Fruit fly (Drosophila melanogaster) whole organism, embryonic: ENCODE data around the gene CG1103.

Source experiments
- B-H2 ChIP-seq: fragments of 200-800 bp; sonication (Bioruptor generic); optimal IDR thresholded peaks from 2 replicates; lab custom pipeline; 2018; ENCODE audit warnings: missing biosample characterization, mild to moderate bottlenecking, missing genetic modification characterization
- CG10209 ChIP-seq: fragments of 200-800 bp; sonication (Bioruptor generic); optimal IDR thresholded peaks from 3 replicates; lab custom pipeline; 2017; ENCODE audit warnings: missing biosample characterization, mild to moderate bottlenecking, missing genetic modification characterization, missing genetic modification reagents
- CG1024 ChIP-seq: fragments of 200-800 bp; sonication (Bioruptor generic); IDR thresholded peaks from 2 replicates; pipeline ENCODE4 v1.3.6; 2022; ENCODE audit warnings: missing biosample characterization, missing genetic modification characterization
- CG10959 ChIP-seq: fragments of 200-800 bp; sonication (Bioruptor generic); IDR thresholded peaks from 2 replicates; pipeline ENCODE4 v1.3.6; 2022; ENCODE audit warnings: missing biosample characterization, missing genetic modification characterization
- CG11093 ChIP-seq: fragments of 200-800 bp; sonication (Bioruptor generic); IDR thresholded peaks from 3 replicates; pipeline ENCODE4 v1.3.6; 2022; ENCODE audit warnings: missing biosample characterization, missing genetic modification characterization
- CG12659 ChIP-seq: fragments of 200-800 bp; sonication (Bioruptor generic); optimal IDR thresholded peaks from 3 replicates; lab custom pipeline; 2017; ENCODE audit warnings: mild to moderate bottlenecking, missing biosample characterization, missing genetic modification reagents, missing genetic modification characterization
- CG12744 ChIP-seq: fragments of 200-800 bp; sonication (Bioruptor generic); optimal IDR thresholded peaks from 2 replicates; lab custom pipeline; 2016; ENCODE audit warnings: missing biosample characterization, missing genetic modification characterization
- CG15601 ChIP-seq: fragments of 200-800 bp; sonication (Bioruptor generic); optimal IDR thresholded peaks from 3 replicates; lab custom pipeline; 2019; ENCODE audit warnings: missing biosample characterization, mild to moderate bottlenecking, missing genetic modification characterization, moderate library complexity
- CG16813 ChIP-seq: fragments of 200-800 bp; sonication (Bioruptor generic); IDR thresholded peaks from 3 replicates; pipeline ENCODE4 v1.3.6; 2022; ENCODE audit warnings: missing biosample characterization, missing genetic modification characterization; ENCODE audit not compliant: partially characterized antibody
- CG17912 ChIP-seq: fragments of 200-800 bp; sonication (Bioruptor generic); optimal IDR thresholded peaks from 2 replicates; lab custom pipeline; 2018; ENCODE audit warnings: missing biosample characterization, mild to moderate bottlenecking, missing genetic modification characterization
- CG1792 ChIP-seq: fragments of 200-800 bp; sonication (Bioruptor generic); optimal IDR thresholded peaks from 2 replicates; lab custom pipeline; 2016; ENCODE audit warnings: missing biosample characterization, missing genetic modification characterization
- CG18011 ChIP-seq: fragments of 200-800 bp; sonication (Bioruptor generic); optimal IDR thresholded peaks from 2 replicates; lab custom pipeline; 2017; ENCODE audit warnings: missing biosample characterization, missing genetic modification characterization, mild to moderate bottlenecking, moderate library complexity, missing genotype
- CG2120 ChIP-seq: fragments of 200-800 bp; sonication (Bioruptor generic); optimal IDR thresholded peaks from 3 replicates; lab custom pipeline; 2016; ENCODE audit warnings: missing biosample characterization, missing genetic modification characterization
- CG30431 ChIP-seq: fragments of 200-800 bp; sonication (Bioruptor generic); optimal IDR thresholded peaks from 2 replicates; lab custom pipeline; 2017; ENCODE audit warnings: missing biosample characterization, missing genetic modification characterization
- CG3163 ChIP-seq: fragments of 200-800 bp; sonication (Bioruptor generic); optimal IDR thresholded peaks from 3 replicates; lab custom pipeline; 2016; ENCODE audit warnings: missing biosample characterization, missing genetic modification characterization
- CG33213 ChIP-seq: fragments of 200-800 bp; sonication (Bioruptor generic); optimal IDR thresholded peaks from 3 replicates; lab custom pipeline; 2016; ENCODE audit warnings: missing biosample characterization, missing genetic modification characterization
- CG33557 ChIP-seq: fragments of 200-800 bp; sonication (Bioruptor generic); optimal IDR thresholded peaks from 2 replicates; lab custom pipeline; 2019; ENCODE audit warnings: missing biosample characterization, mild to moderate bottlenecking, missing genetic modification characterization, moderate library complexity
- CG6689 ChIP-seq: fragments of 200-800 bp; sonication (Bioruptor generic); IDR thresholded peaks from 2 replicates; pipeline ENCODE4 v1.3.6; 2022; ENCODE audit warnings: missing biosample characterization, missing genetic modification characterization
- CG7271 ChIP-seq: fragments of 200-800 bp; sonication (Bioruptor generic); optimal IDR thresholded peaks from 2 replicates; lab custom pipeline; 2018; ENCODE audit warnings: missing biosample characterization, mild to moderate bottlenecking, missing genetic modification characterization, moderate library complexity
- CG7357 ChIP-seq: fragments of 200-800 bp; sonication (Bioruptor generic); IDR thresholded peaks from 3 replicates; pipeline ENCODE4 v1.3.6; 2022; ENCODE audit warnings: missing biosample characterization, missing genetic modification characterization
- CkIIα-i1 ChIP-seq: fragments of 200-800 bp; sonication (Bioruptor generic); IDR thresholded peaks from 2 replicates; pipeline ENCODE4 v1.3.6; 2022; ENCODE audit warnings: missing biosample characterization, missing genetic modification characterization
- CoRest ChIP-seq: fragments of 200-800 bp; sonication (Bioruptor generic); optimal IDR thresholded peaks from 3 replicates; lab custom pipeline; 2018; ENCODE audit warnings: missing biosample characterization, mild to moderate bottlenecking, missing genetic modification characterization, moderate library complexity
- CrebB ChIP-seq: fragments of 200-800 bp; sonication (Bioruptor generic); optimal IDR thresholded peaks from 3 replicates; lab custom pipeline; 2018; ENCODE audit warnings: missing biosample characterization, mild to moderate bottlenecking, missing genetic modification characterization
- Fer2 ChIP-seq: fragments of 200-800 bp; sonication (Bioruptor generic); optimal IDR thresholded peaks from 2 replicates; lab custom pipeline; 2018; ENCODE audit warnings: missing biosample characterization, mild to moderate bottlenecking, missing genetic modification characterization, moderate library complexity
- H15 ChIP-seq: fragments of 200-800 bp; sonication (Bioruptor generic); IDR thresholded peaks from 3 replicates; pipeline ENCODE4 v1.3.6; 2022; ENCODE audit warnings: missing biosample characterization, missing genetic modification characterization
- HLH4C ChIP-seq: fragments of 200-800 bp; sonication (Bioruptor generic); IDR thresholded peaks from 3 replicates; pipeline ENCODE4 v1.3.6; 2022; ENCODE audit warnings: missing biosample characterization, missing genetic modification characterization; ENCODE audit not compliant: partially characterized antibody
- NFAT ChIP-seq: fragments of 200-800 bp; sonication (Bioruptor generic); IDR thresholded peaks from 2 replicates; pipeline ENCODE4 v1.3.6; 2022; ENCODE audit warnings: missing biosample characterization, missing genetic modification characterization
- Neu2 ChIP-seq: fragments of 200-800 bp; sonication (Bioruptor generic); optimal IDR thresholded peaks from 3 replicates; lab custom pipeline; 2016; ENCODE audit warnings: missing biosample characterization, missing genetic modification characterization, borderline replicate concordance
- Ravus ChIP-seq: fragments of 200-800 bp; sonication (Bioruptor generic); IDR thresholded peaks from 2 replicates; pipeline ENCODE4 v1.3.6; 2022; ENCODE audit warnings: missing biosample characterization, missing genetic modification characterization
- bsh ChIP-seq, 2 experiments: fragments of 200-800 bp; sonication (Bioruptor generic); optimal IDR thresholded peaks; 2 replicates each; lab custom pipeline; 2017 to 2018; ENCODE audit warnings: mild to moderate bottlenecking in 2 of 2, missing biosample characterization in 2 of 2, missing genetic modification characterization in 2 of 2, moderate library complexity in 1 of 2
- ci ChIP-seq: fragments of 200-800 bp; sonication (Bioruptor generic); IDR thresholded peaks from 3 replicates; pipeline ENCODE4 v1.3.6; 2022; ENCODE audit warnings: missing biosample characterization, missing genetic modification characterization
- en ChIP-seq: fragments of 200-800 bp; sonication (Bioruptor generic); optimal IDR thresholded peaks from 2 replicates; lab custom pipeline; 2016; ENCODE audit warnings: missing biosample characterization, missing genetic modification characterization
- inv ChIP-seq: fragments of 200-800 bp; sonication (Bioruptor generic); IDR thresholded peaks from 2 replicates; pipeline ENCODE4 v1.3.6; 2022; ENCODE audit warnings: missing biosample characterization, missing genetic modification characterization; ENCODE audit not compliant: partially characterized antibody
- knrl ChIP-seq: fragments of 200-800 bp; sonication (Bioruptor generic); IDR thresholded peaks from 3 replicates; pipeline ENCODE4 v1.3.6; 2022; ENCODE audit warnings: missing biosample characterization, missing genetic modification characterization; ENCODE audit not compliant: partially characterized antibody
- lmd ChIP-seq: fragments of 200-800 bp; sonication (Bioruptor generic); IDR thresholded peaks from 2 replicates; pipeline ENCODE4 v1.3.6; 2022; ENCODE audit warnings: missing biosample characterization, missing genetic modification characterization
- nom ChIP-seq: fragments of 200-800 bp; sonication (Bioruptor generic); optimal IDR thresholded peaks from 2 replicates; lab custom pipeline; 2017; ENCODE audit warnings: missing biosample characterization, missing genetic modification characterization, mild to moderate bottlenecking, moderate library complexity, missing genetic modification reagents
- pan ChIP-seq, 4 experiments: fragments of >200 bp in 3 of 4; fragments of 200-800 bp in 1 of 4; sonication (Bioruptor generic) in 1 of 4; optimal IDR thresholded peaks in 3 of 4; IDR thresholded peaks in 1 of 4; 2 replicates each; pipeline versions ENCODE4 v1.3.6 to Lab custom; 2017 to 2022; ENCODE audit warnings: missing biosample characterization in 2 of 4, missing genetic modification characterization in 2 of 4, mixed read lengths in 1 of 4
- pum ChIP-seq: fragments of 200-800 bp; sonication (Bioruptor generic); optimal IDR thresholded peaks from 2 replicates; lab custom pipeline; 2016; ENCODE audit warnings: missing biosample characterization, missing genetic modification characterization
- row ChIP-seq: fragments of 200-800 bp; sonication (Bioruptor generic); IDR thresholded peaks from 3 replicates; pipeline ENCODE4 v1.3.6; 2022; ENCODE audit warnings: missing biosample characterization, missing genetic modification characterization
- sc ChIP-seq, 3 experiments: fragments of >200 bp in 2 of 3; fragments of 200-800 bp in 1 of 3; sonication (Bioruptor generic) in 1 of 3; optimal IDR thresholded peaks; 2 replicates in 2 of 3; 3 replicates in 1 of 3; lab custom pipeline; 2017; ENCODE audit warnings: mild to moderate bottlenecking in 1 of 3, missing biosample characterization in 1 of 3, missing genetic modification characterization in 1 of 3, missing genetic modification reagents in 1 of 3
- slou ChIP-seq: fragments of 200-800 bp; sonication (Bioruptor generic); optimal IDR thresholded peaks from 3 replicates; lab custom pipeline; 2016; ENCODE audit warnings: missing biosample characterization, missing genetic modification characterization
- sob ChIP-seq: fragments of 200-800 bp; sonication (Bioruptor generic); IDR thresholded peaks from 2 replicates; pipeline ENCODE4 v1.3.6; 2022; ENCODE audit warnings: missing biosample characterization, missing genetic modification characterization
- ssp ChIP-seq: fragments of 200-800 bp; sonication (Bioruptor generic); IDR thresholded peaks from 2 replicates; pipeline ENCODE4 v1.3.6; 2022; ENCODE audit warnings: missing biosample characterization, missing genetic modification characterization
- stwl ChIP-seq: fragments of 200-800 bp; sonication (Bioruptor generic); optimal IDR thresholded peaks from 3 replicates; lab custom pipeline; 2018; ENCODE audit warnings: missing biosample characterization, mild to moderate bottlenecking, missing genetic modification characterization, moderate library complexity
- tgo ChIP-seq: fragments of 200-800 bp; sonication (Bioruptor generic); IDR thresholded peaks from 3 replicates; pipeline ENCODE4 v1.3.6; 2022; ENCODE audit warnings: missing biosample characterization, missing genetic modification characterization
- tll ChIP-seq, 2 experiments: fragments of 200-800 bp in 1 of 2; fragments of >200 bp in 1 of 2; sonication (Bioruptor generic) in 1 of 2; optimal IDR thresholded peaks; 2 replicates each; lab custom pipeline; 2017 to 2019; ENCODE audit warnings: missing biosample characterization in 2 of 2, missing genetic modification characterization in 2 of 2, mild to moderate bottlenecking in 1 of 2, moderate library complexity in 1 of 2
- wor ChIP-seq: fragments of 200-800 bp; sonication (Bioruptor generic); IDR thresholded peaks from 2 replicates; pipeline ENCODE4 v1.3.6; 2022; ENCODE audit warnings: missing biosample characterization, missing genetic modification characterization

The CG1103 gene

dm6 chr3R:4319507-4320138, 17.9 kb upstream of the CG1103 start, which contains the start of gene CG9795 (continued):
- TF ChIP-seq CG7357 (GFP tag; lab: Robert Waterston, UW): no peak
- TF ChIP-seq CG10959 (GFP tag; lab: Robert Waterston, UW): no peak
- TF ChIP-seq CrebB (tag; lab: Kevin White, UChicago): peak; percentile 54
- TF ChIP-seq tgo (GFP tag; lab: Robert Waterston, UW): no peak
- no peak for TF ChIP-seq Fer2 (tag; lab: Kevin White, UChicago)
- no peak for TF ChIP-seq tll (GFP tag; optimal IDR thresholded peaks at IDR 0.05; lab: Kevin White, UChicago)
- TF ChIP-seq H15 (GFP tag; lab: Robert Waterston, UW): no peak
- TF ChIP-seq ci (GFP tag; lab: Robert Waterston, UW): no peak; the same call in 2 of the 3 replicates
- no peak for TF ChIP-seq CG7271
- TF ChIP-seq CG10209 (GFP tag; lab: Kevin White, UChicago): peak; percentile 10
- no peak for TF ChIP-seq slou
- TF ChIP-seq CG18011: no peak
- peak; percentile 97 for TF ChIP-seq HLH4C (GFP tag; lab: Robert Waterston, UW)
- no peak for TF ChIP-seq Ravus
- peak; percentile 93 for TF ChIP-seq stwl (tag; lab: Kevin White, UChicago)
- TF ChIP-seq, all 482 proteins: peak for 171

dm6 chr3R:4333964-4334363, 3.6 kb upstream of the CG1103 start, which contains the start of gene CG9776:
TSS of gene CG9776 (minus strand) at chr3R:4334071.
- TF ChIP-seq B-H2 (GFP tag; lab: Kevin White, UChicago): peak; percentile 54
- TF ChIP-seq CG3163 (GFP tag; lab: Kevin White, UChicago): peak; percentile 60
- TF ChIP-seq NFAT: peak; percentile 43; the same call in 1 of the 2 replicates
- TF ChIP-seq CG12744: peak; percentile 50
- TF ChIP-seq CG30431 (GFP tag; lab: Kevin White, UChicago): no peak
- TF ChIP-seq pan (optimal IDR thresholded peaks at IDR 0.05; lab: Kevin White, UChicago): no peak
- peak in 1 of 2 experiments; percentile 50 for TF ChIP-seq pan (GFP tag; optimal IDR thresholded peaks at IDR 0.05 in 1 of 2, IDR thresholded peaks at IDR 0.05 in 1 of 2)
- peak; percentile 53; the same call in 1 of the 2 replicates for TF ChIP-seq lmd (GFP tag; lab: Robert Waterston, UW)
- peak; percentile 99 for TF ChIP-seq CG16813
- TF ChIP-seq Neu2 (GFP tag; lab: Kevin White, UChicago): peak; percentile 70
- peak; percentile 98 for TF ChIP-seq knrl (GFP tag; lab: Robert Waterston, UW)
- TF ChIP-seq CG33213: peak; percentile 86
- TF ChIP-seq CkIIα-i1 (GFP tag; lab: Robert Waterston, UW): 0 out of 2 replicates have a peak, but pooled peaks have one; percentile 4
- TF ChIP-seq CG2120 (GFP tag; lab: Kevin White, UChicago): peak; percentile 78
- TF ChIP-seq en (GFP tag; lab: Kevin White, UChicago): no peak
- peak; percentile 82 for TF ChIP-seq CG12659 (GFP tag; lab: Kevin White, UChicago)
- peak; percentile 50 for TF ChIP-seq CG17912 (GFP tag; lab: Kevin White, UChicago)
- TF ChIP-seq ssp (GFP tag; lab: Robert Waterston, UW): peak; percentile 99
- TF ChIP-seq inv (GFP tag; lab: Robert Waterston, UW): peak; percentile 98
- TF ChIP-seq nom (GFP tag; lab: Kevin White, UChicago): no peak
- TF ChIP-seq sc (optimal IDR thresholded peaks at IDR 0.05; lab: Kevin White, UChicago): no peak
- peak; percentile 9 for TF ChIP-seq sc (GFP tag; optimal IDR thresholded peaks at IDR 0.05; lab: Kevin White, UChicago)
- TF ChIP-seq CG1792: peak; percentile 24
- TF ChIP-seq pum (GFP tag; lab: Kevin White, UChicago): peak; percentile 76
- TF ChIP-seq wor (GFP tag; lab: Robert Waterston, UW): no peak
- peak; percentile 87 for TF ChIP-seq row (GFP tag; lab: Robert Waterston, UW)
- TF ChIP-seq CG33557: peak; percentile 25
- no peak for TF ChIP-seq CG15601 (tag; lab: Kevin White, UChicago)
- 0 out of 3 replicates have a peak, but pooled peaks have one; percentile 13 for TF ChIP-seq CG11093
- TF ChIP-seq CG1024 (GFP tag; lab: Robert Waterston, UW): peak; percentile 96
- TF ChIP-seq CoRest (tag; lab: Kevin White, UChicago): no peak
- no peak for TF ChIP-seq bsh (GFP tag; optimal IDR thresholded peaks at IDR 0.05; lab: Kevin White, UChicago)
- no peak for TF ChIP-seq CG6689 (GFP tag; lab: Robert Waterston, UW)
- peak; percentile 72 for TF ChIP-seq sob (GFP tag; lab: Robert Waterston, UW)
